Worm (Caenorhabditis elegans): ENCODE data around the gene F13A2.10.

- TF ChIP-seq efl-1 (optimal IDR thresholded peaks at IDR 0.05) (no peak), efl-1 (GFP tag; optimal IDR thresholded peaks at IDR 0.05 in 1 of 2) (no peak), F16B12.6 (tag; optimal IDR thresholded peaks at IDR 0.05) (no peak), xbp-1 (tag; optimal IDR thresholded peaks at IDR 0.05) (no peak), aly-2 (tag; optimal IDR thresholded peaks at IDR 0.05) (no peak), lir-3 (tag; optimal IDR thresholded peaks at IDR 0.05; ENCODE audit: poor library complexity) (no peak), blmp-1 (tag; optimal IDR thresholded peaks at IDR 0.05) (no peak), tlp-1 (tag; optimal IDR thresholded peaks at IDR 0.05) (no peak), nhr-28 (tag; optimal IDR thresholded peaks at IDR 0.05) (no peak)
These were observed 29.9 kb downstream of the F13A2.10 start for ce11 chrV:4356047-4356612.
